Fruit fly (Drosophila melanogaster) whole organism, pupa: ENCODE data around the gene CG12620.

Experiments
- CG10348 ChIP-seq: fragments of 200-800 bp; sonication (Bioruptor generic); IDR thresholded peaks from 2 replicates; pipeline ENCODE4 v1.3.6; 2022; ENCODE audit warnings: missing biosample characterization, missing genetic modification characterization
- CG12605 ChIP-seq: fragments of 200-800 bp; sonication (Bioruptor generic); IDR thresholded peaks from 2 replicates; pipeline ENCODE4 v1.3.6; 2022; ENCODE audit warnings: missing biosample characterization, missing genetic modification characterization
- CG13204 ChIP-seq: fragments of 200-800 bp; sonication (Bioruptor generic); optimal IDR thresholded peaks from 2 replicates; lab custom pipeline; 2018; ENCODE audit warnings: missing biosample characterization, mild to moderate bottlenecking, missing genetic modification characterization, moderate library complexity
- CG14655 ChIP-seq: fragments of 200-800 bp; sonication (Bioruptor generic); optimal IDR thresholded peaks from 3 replicates; lab custom pipeline; 2017; ENCODE audit warnings: mild to moderate bottlenecking, missing biosample characterization, missing genetic modification reagents, missing genetic modification characterization
- CG15710 ChIP-seq: fragments of 200-800 bp; sonication (Bioruptor generic); optimal IDR thresholded peaks from 2 replicates; lab custom pipeline; 2018; ENCODE audit warnings: missing biosample characterization, mild to moderate bottlenecking, missing genetic modification characterization, moderate library complexity
- CG17806 ChIP-seq: fragments of 200-800 bp; sonication (Bioruptor generic); optimal IDR thresholded peaks from 2 replicates; lab custom pipeline; 2018; ENCODE audit warnings: missing biosample characterization, mild to moderate bottlenecking, missing genetic modification characterization, moderate library complexity
- CG32121 ChIP-seq: fragments of 200-800 bp; sonication (Bioruptor generic); IDR thresholded peaks from 2 replicates; pipeline ENCODE4 v1.3.6; 2022; ENCODE audit warnings: missing biosample characterization, missing genetic modification characterization
- CG34367 ChIP-seq: fragments of 200-800 bp; sonication (Bioruptor generic); optimal IDR thresholded peaks from 2 replicates; lab custom pipeline; 2018; ENCODE audit warnings: missing biosample characterization, mild to moderate bottlenecking, missing genetic modification characterization
- CG4496 ChIP-seq: fragments of 200-800 bp; sonication (Bioruptor generic); IDR thresholded peaks from 3 replicates; pipeline ENCODE4 v1.3.6; 2022; ENCODE audit warnings: missing biosample characterization, missing genetic modification characterization
- CG8159 ChIP-seq: fragments of 200-800 bp; sonication (Bioruptor generic); optimal IDR thresholded peaks from 3 replicates; lab custom pipeline; 2018; ENCODE audit warnings: missing biosample characterization, mild to moderate bottlenecking, missing genetic modification characterization, moderate library complexity
- CG8301 ChIP-seq: fragments of 200-800 bp; sonication (Bioruptor generic); optimal IDR thresholded peaks from 2 replicates; lab custom pipeline; 2018; ENCODE audit warnings: missing biosample characterization, mild to moderate bottlenecking, missing genetic modification characterization
- CG9948 ChIP-seq: fragments of 200-800 bp; sonication (Bioruptor generic); optimal IDR thresholded peaks from 2 replicates; lab custom pipeline; 2018; ENCODE audit warnings: missing biosample characterization, mild to moderate bottlenecking, missing genetic modification characterization, moderate library complexity
- D1 ChIP-seq: fragments of 200-800 bp; sonication (Bioruptor generic); optimal IDR thresholded peaks from 2 replicates; lab custom pipeline; 2018; ENCODE audit warnings: missing biosample characterization, mild to moderate bottlenecking, missing genetic modification characterization, moderate library complexity
- EcR ChIP-seq: fragments of 200-800 bp; sonication (Bioruptor generic); optimal IDR thresholded peaks from 3 replicates; lab custom pipeline; 2019; ENCODE audit warnings: missing biosample characterization, missing genetic modification characterization, mild to moderate bottlenecking, moderate library complexity, missing genetic modification reagents
- Ets98B ChIP-seq: fragments of 200-800 bp; sonication (Bioruptor generic); IDR thresholded peaks from 2 replicates; pipeline ENCODE4 v1.3.6; 2022; ENCODE audit warnings: missing biosample characterization, missing genetic modification characterization
- Pif1A ChIP-seq: fragments of 200-800 bp; sonication (Bioruptor generic); optimal IDR thresholded peaks from 3 replicates; lab custom pipeline; 2016; ENCODE audit warnings: missing biosample characterization, missing genetic modification characterization
- Pif1B ChIP-seq: fragments of 200-800 bp; sonication (Bioruptor generic); optimal IDR thresholded peaks from 3 replicates; lab custom pipeline; 2016; ENCODE audit warnings: missing biosample characterization, missing genetic modification characterization
- Snoo ChIP-seq: fragments of 200-800 bp; sonication (Bioruptor generic); optimal IDR thresholded peaks from 3 replicates; lab custom pipeline; 2017; ENCODE audit warnings: missing biosample characterization, mild to moderate bottlenecking, missing genetic modification characterization, inconsistent platforms
- fd96Ca ChIP-seq: fragments of 200-800 bp; sonication (Bioruptor generic); IDR thresholded peaks from 3 replicates; pipeline ENCODE4 v1.3.6; 2022; ENCODE audit warnings: missing biosample characterization, missing genetic modification characterization
- gl ChIP-seq: fragments of 200-800 bp; sonication (Bioruptor generic); optimal IDR thresholded peaks from 2 replicates; lab custom pipeline; 2018; ENCODE audit warnings: missing biosample characterization, mild to moderate bottlenecking, missing genetic modification characterization
- rn ChIP-seq: fragments of 200-800 bp; sonication (Bioruptor generic); IDR thresholded peaks from 2 replicates; pipeline ENCODE4 v1.3.6; 2022; ENCODE audit warnings: missing biosample characterization, missing genetic modification characterization

The CG12620 gene

dm6 chr2L:17087341-17087740, at the start of gene CG12620:
Gene CG12620, plus strand, starts transcription at chr2L:17087641.
- TF ChIP-seq CG12605 (GFP tag; lab: Robert Waterston, UW) (no peak), CG13204 (GFP tag; lab: Kevin White, UChicago) (no peak), D1 (tag; lab: Kevin White, UChicago) (no peak), rn (no peak), Pif1B (GFP tag; lab: Kevin White, UChicago) (no peak), CG32121 (GFP tag; lab: Robert Waterston, UW) (no peak), CG4496 (GFP tag; lab: Robert Waterston, UW) (no peak)
- TF ChIP-seq, all 21 proteins: peak for 0

- no peak for TF ChIP-seq CG12605 (GFP tag; lab: Robert Waterston, UW)
Observed at dm6 chr2L:17041211-17041610, 46.2 kb upstream of the CG12620 start.

dm6 chr2L:17048181-17048580, 39.3 kb upstream of the CG12620 start, which contains the start of gene CG15136:
Gene CG15136, minus strand, starts transcription at chr2L:17048281.
- TF ChIP-seq D1 (tag; lab: Kevin White, UChicago) (no peak), CG17806 (tag; lab: Kevin White, UChicago) (no peak), CG4496 (GFP tag; lab: Robert Waterston, UW) (no peak), Snoo (tag; lab: Kevin White, UChicago) (no peak), CG13204 (GFP tag; lab: Kevin White, UChicago) (no peak), gl (tag; lab: Kevin White, UChicago) (no peak), CG14655 (GFP tag; lab: Kevin White, UChicago) (no peak), rn (no peak)
- TF ChIP-seq, all 21 proteins: peak for 0

dm6 chr2L:17051835-17052234, 35.6 kb upstream of the CG12620 start:
- TF ChIP-seq CG13204 (GFP tag; lab: Kevin White, UChicago) (no peak), CG10348 (GFP tag; lab: Robert Waterston, UW) (no peak), CG8159 (tag; lab: Kevin White, UChicago) (no peak), CG12605 (GFP tag; lab: Robert Waterston, UW) (no peak), CG8301 (no peak), Pif1B (GFP tag; lab: Kevin White, UChicago) (no peak), CG32121 (GFP tag; lab: Robert Waterston, UW) (no peak), D1 (tag; lab: Kevin White, UChicago) (no peak), CG34367 (no peak)

dm6 chr2L:17092737-17093136, 5.3 kb downstream of the CG12620 start:
- TF ChIP-seq CG32121 (GFP tag; lab: Robert Waterston, UW) (no peak), CG14655 (GFP tag; lab: Kevin White, UChicago) (no peak), Ets98B (no peak), rn (no peak), D1 (tag; lab: Kevin White, UChicago) (no peak), gl (tag; lab: Kevin White, UChicago) (no peak), CG34367 (no peak), EcR (no peak), CG17806 (tag; lab: Kevin White, UChicago) (no peak), Pif1A (GFP tag; lab: Kevin White, UChicago) (no peak), CG8159 (tag; lab: Kevin White, UChicago) (no peak), Pif1B (GFP tag; lab: Kevin White, UChicago) (no peak), Snoo (tag; lab: Kevin White, UChicago) (no peak), CG10348 (GFP tag; lab: Robert Waterston, UW) (no peak), CG13204 (GFP tag; lab: Kevin White, UChicago) (no peak), CG8301 (no peak), CG12605 (GFP tag; lab: Robert Waterston, UW) (no peak), CG15710 (tag; lab: Kevin White, UChicago) (no peak), fd96Ca (GFP tag; lab: Robert Waterston, UW) (no peak), CG9948 (tag; lab: Kevin White, UChicago) (no peak)

- TF ChIP-seq CG9948 (tag; lab: Kevin White, UChicago), result no peak
Observed at dm6 chr2L:17125861-17126260, 38.4 kb downstream of the CG12620 start, which contains the start of gene CG31784. Gene CG31784, minus strand, starts transcription at chr2L:17125961.

dm6 chr2L:17130795-17131194, 43.4 kb downstream of the CG12620 start, which contains the start of the genes CG34106 and beat-IIIa:
Gene CG34106, plus strand, starts transcription at chr2L:17131024.
Gene beat-IIIa, plus strand, starts transcription at chr2L:17131024.
- TF ChIP-seq CG10348 (GFP tag; lab: Robert Waterston, UW) (no peak), Ets98B (no peak), CG34367 (no peak), CG12605 (GFP tag; lab: Robert Waterston, UW) (no peak), CG17806 (tag; lab: Kevin White, UChicago) (no peak), fd96Ca (GFP tag; lab: Robert Waterston, UW) (no peak), CG14655 (GFP tag; lab: Kevin White, UChicago) (no peak), CG9948 (tag; lab: Kevin White, UChicago) (no peak), CG13204 (GFP tag; lab: Kevin White, UChicago) (no peak)
